Fruit fly (Drosophila melanogaster) whole organism, wandering third instar larva: ENCODE measurements around the gene CG4586.

Source experiments
- Abd-B ChIP-seq: fragments of >200 bp; optimal IDR thresholded peaks from 2 replicates; lab custom pipeline; 2017; ENCODE audit warnings: missing biosample characterization, missing genetic modification characterization
- CG32264 ChIP-seq: fragments of 200-800 bp; sonication (Bioruptor generic); optimal IDR thresholded peaks from 2 replicates; lab custom pipeline; 2016; ENCODE audit warnings: missing biosample characterization, missing genetic modification characterization
- CG9705 ChIP-seq: fragments of 200-800 bp; sonication (Bioruptor generic); optimal IDR thresholded peaks from 2 replicates; lab custom pipeline; 2018; ENCODE audit warnings: missing biosample characterization, mild to moderate bottlenecking, missing genetic modification characterization
- CrebA ChIP-seq: fragments of 200-800 bp; sonication (Bioruptor generic); optimal IDR thresholded peaks from 2 replicates; lab custom pipeline; 2016; ENCODE audit warnings: missing biosample characterization, mild to moderate bottlenecking, missing genetic modification characterization, borderline replicate concordance
- Dfd ChIP-seq: fragments of >200 bp; optimal IDR thresholded peaks from 2 replicates; lab custom pipeline; 2017; ENCODE audit warnings: missing biosample characterization, missing genetic modification characterization
- Dif ChIP-seq: fragments of 200-275, 200-300 bp; sonication (Bioruptor generic); optimal IDR thresholded peaks from 2 replicates; lab custom pipeline; 2018; ENCODE audit warnings: missing biosample characterization, missing genetic modification characterization; ENCODE audit not compliant: partially characterized antibody
- HLH106 ChIP-seq: fragments of 200-800 bp; optimal IDR thresholded peaks from 3 replicates; lab custom pipeline; 2019; ENCODE audit warnings: missing biosample characterization, mild to moderate bottlenecking, missing genetic modification characterization, moderate library complexity
- Hnf4 ChIP-seq: fragments of 200-800 bp; sonication (Bioruptor generic); optimal IDR thresholded peaks from 2 replicates; lab custom pipeline; 2016; ENCODE audit warnings: missing biosample characterization, mild to moderate bottlenecking, missing genetic modification characterization
- Hr78 ChIP-seq: fragments of >200 bp; optimal IDR thresholded peaks from 2 replicates; lab custom pipeline; 2017; ENCODE audit warnings: missing biosample characterization, missing genetic modification characterization
- Hr83 ChIP-seq: fragments of 200-300 bp; sonication (Bioruptor generic); optimal IDR thresholded peaks from 2 replicates; lab custom pipeline; 2016; ENCODE audit warnings: missing biosample characterization, mild to moderate bottlenecking, missing genetic modification characterization, moderate library complexity; ENCODE audit not compliant: poor library complexity, severe bottlenecking
- Jra ChIP-seq: sonication (Bioruptor generic); optimal IDR thresholded peaks from 2 replicates; lab custom pipeline; 2016; ENCODE audit warnings: missing biosample characterization, missing genetic modification characterization
- Mio ChIP-seq: sonication (Bioruptor generic); optimal IDR thresholded peaks from 2 replicates; lab custom pipeline; 2016; ENCODE audit warnings: missing biosample characterization, missing genetic modification characterization
- Myc ChIP-seq: fragments of >200 bp; optimal IDR thresholded peaks from 2 replicates; lab custom pipeline; 2017
- N ChIP-seq: fragments of >200 bp; optimal IDR thresholded peaks from 2 replicates; lab custom pipeline; 2018; ENCODE audit warnings: missing biosample characterization, missing external identifiers, missing genetic modification characterization
- OdsH ChIP-seq: fragments of 200-800 bp; sonication (Bioruptor generic); optimal IDR thresholded peaks from 2 replicates; lab custom pipeline; 2016; ENCODE audit warnings: missing biosample characterization, mild to moderate bottlenecking, missing genetic modification characterization
- Rel ChIP-seq, 2 experiments: fragments of 200-800 bp; sonication (Bioruptor generic) in 1 of 2; optimal IDR thresholded peaks; 2 replicates in 1 of 2; 3 replicates in 1 of 2; lab custom pipeline; 2016 to 2019; ENCODE audit warnings: mild to moderate bottlenecking in 2 of 2, missing biosample characterization in 2 of 2, missing genetic modification characterization in 2 of 2, moderate library complexity in 1 of 2
- Sp1 ChIP-seq: fragments of 200-800 bp; sonication (Bioruptor generic); optimal IDR thresholded peaks from 3 replicates; lab custom pipeline; 2019; ENCODE audit warnings: missing biosample characterization, mild to moderate bottlenecking, missing genetic modification characterization, moderate library complexity
- Vsx2 ChIP-seq: fragments of 200-300, 225-300 bp; sonication (Bioruptor generic); optimal IDR thresholded peaks from 2 replicates; lab custom pipeline; 2018; ENCODE audit warnings: missing biosample characterization, missing genetic modification characterization; ENCODE audit not compliant: partially characterized antibody
- br ChIP-seq: fragments of 200-800 bp; sonication (Bioruptor generic); optimal IDR thresholded peaks from 2 replicates; lab custom pipeline; 2016; ENCODE audit warnings: missing biosample characterization, missing genetic modification characterization
- brk ChIP-seq: fragments of 200-800 bp; sonication (Bioruptor generic); optimal IDR thresholded peaks from 2 replicates; lab custom pipeline; 2016; ENCODE audit warnings: missing biosample characterization, mild to moderate bottlenecking, missing genetic modification characterization
- dl ChIP-seq, 2 experiments: fragments of 175-275, 200-275 bp in 1 of 2; fragments of 200-275 bp in 1 of 2; sonication (Bioruptor generic); optimal IDR thresholded peaks; lab custom pipeline; 2018; ENCODE audit warnings: mild to moderate bottlenecking in 2 of 2, missing biosample characterization in 2 of 2, missing genetic modification characterization in 2 of 2, moderate library complexity in 2 of 2; ENCODE audit not compliant: partially characterized antibody in 2 of 2, insufficient read depth in 1 of 2
- dmrt93B ChIP-seq: fragments of 200-800 bp; sonication (Bioruptor generic); optimal IDR thresholded peaks from 2 replicates; lab custom pipeline; 2018; ENCODE audit warnings: missing biosample characterization, mild to moderate bottlenecking, missing genetic modification characterization
- dsf ChIP-seq: sonication (Bioruptor generic); optimal IDR thresholded peaks from 2 replicates; lab custom pipeline; 2016; ENCODE audit warnings: missing biosample characterization, missing genetic modification characterization, borderline replicate concordance
- ey ChIP-seq: fragments of 200-800 bp; sonication (Bioruptor generic); optimal IDR thresholded peaks from 2 replicates; lab custom pipeline; 2016; ENCODE audit warnings: missing biosample characterization, missing genetic modification characterization
- foxo ChIP-seq, 2 experiments: fragments of 200-800 bp; sonication (Bioruptor generic); optimal IDR thresholded peaks; 2 replicates in 1 of 2; 3 replicates in 1 of 2; lab custom pipeline; 2016 to 2017; ENCODE audit warnings: missing biosample characterization in 2 of 2, missing genetic modification characterization in 2 of 2
- fru ChIP-seq: fragments of 200-800 bp; sonication (Bioruptor generic); optimal IDR thresholded peaks from 3 replicates; lab custom pipeline; 2016; ENCODE audit warnings: missing biosample characterization, mild to moderate bottlenecking, missing genetic modification characterization
- h ChIP-seq: fragments of 200-800 bp; sonication (Bioruptor generic); optimal IDR thresholded peaks from 3 replicates; lab custom pipeline; 2016; ENCODE audit warnings: missing biosample characterization, mild to moderate bottlenecking, missing genetic modification characterization
- jim ChIP-seq: fragments of 175-275, 200-325 bp; sonication (Bioruptor generic); optimal IDR thresholded peaks from 2 replicates; lab custom pipeline; 2016; ENCODE audit warnings: missing biosample characterization, mild to moderate bottlenecking, missing genetic modification characterization
- lola ChIP-seq: fragments of >200 bp; optimal IDR thresholded peaks from 2 replicates; lab custom pipeline; 2017; ENCODE audit warnings: missing biosample characterization, missing genetic modification characterization
- pan ChIP-seq: fragments of >200 bp; optimal IDR thresholded peaks from 2 replicates; lab custom pipeline; 2017
- psq ChIP-seq: fragments of 200-800 bp; sonication (Bioruptor generic); optimal IDR thresholded peaks from 3 replicates; lab custom pipeline; 2017; ENCODE audit warnings: missing biosample characterization, mild to moderate bottlenecking, missing genetic modification characterization, moderate library complexity
- rgr ChIP-seq: fragments of 200-800 bp; sonication (Bioruptor generic); optimal IDR thresholded peaks from 3 replicates; lab custom pipeline; 2016; ENCODE audit warnings: missing biosample characterization, mild to moderate bottlenecking, missing genetic modification characterization
- sage ChIP-seq: fragments of 200-800 bp; sonication (Bioruptor generic); optimal IDR thresholded peaks from 2 replicates; lab custom pipeline; 2016; ENCODE audit warnings: missing biosample characterization, mild to moderate bottlenecking, missing genetic modification characterization
- sv ChIP-seq: fragments of 200-800 bp; sonication (Bioruptor generic); optimal IDR thresholded peaks from 3 replicates; lab custom pipeline; 2016; ENCODE audit warnings: missing biosample characterization, missing genetic modification characterization
- tai ChIP-seq: sonication (Bioruptor generic); optimal IDR thresholded peaks from 2 replicates; lab custom pipeline; 2016; ENCODE audit warnings: missing biosample characterization, missing genetic modification characterization
- usp ChIP-seq: fragments of >200 bp; optimal IDR thresholded peaks from 2 replicates; lab custom pipeline; 2017; ENCODE audit warnings: missing biosample characterization, missing genetic modification characterization
- woc ChIP-seq: sonication (Bioruptor generic); optimal IDR thresholded peaks from 2 replicates; lab custom pipeline; 2016; ENCODE audit warnings: missing biosample characterization, mild to moderate bottlenecking, missing genetic modification characterization

Gene CG4586

DNA sequence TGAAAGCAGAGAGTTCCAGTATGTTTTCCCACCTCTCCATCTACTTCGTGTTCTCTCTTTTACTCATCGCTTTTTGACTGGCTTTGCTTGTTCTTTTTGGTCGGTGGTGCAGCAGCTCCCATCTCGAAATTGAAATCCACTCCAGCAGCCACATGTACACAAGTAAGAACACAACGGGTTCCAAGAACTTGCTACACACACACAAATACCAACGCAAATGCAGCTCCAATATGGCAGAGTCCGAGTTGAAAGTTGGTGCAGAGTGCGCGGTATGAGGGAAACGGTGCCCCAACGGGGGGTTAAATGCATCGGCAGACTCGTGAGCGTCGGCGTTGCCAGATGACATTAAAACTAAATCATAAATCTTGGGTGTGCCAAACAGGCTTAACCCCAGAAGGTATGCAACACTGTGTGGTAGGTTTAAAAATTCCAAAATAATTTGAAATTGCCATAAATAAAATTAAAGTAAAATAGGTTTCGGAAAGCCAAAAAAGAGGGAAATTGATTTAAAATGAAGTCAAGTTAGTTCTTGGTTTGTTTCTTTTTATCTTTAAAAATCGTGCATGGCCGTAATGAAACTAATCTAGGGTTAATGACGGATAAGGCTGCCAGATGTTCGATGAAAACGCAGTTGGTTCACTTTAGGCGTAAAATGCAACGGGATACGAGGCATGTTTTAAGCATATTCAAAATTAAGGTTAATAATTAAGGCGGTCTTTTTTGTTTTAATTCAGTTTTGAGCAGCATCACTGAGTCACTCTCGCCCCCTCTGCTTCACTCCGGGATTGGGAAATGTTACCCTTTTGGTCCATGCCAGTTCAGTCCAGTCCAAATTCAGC is 28.2 kb downstream of the CG4586 start (continued):
- TF ChIP-seq Abd-B (GFP tag; lab: Kevin White, UChicago) (no peak), Myc (lab: Kevin White, UChicago) (no peak), pan (no peak), Jra (GFP tag; lab: Kevin White, UChicago) (no peak), Vsx2 (no peak), usp (no peak), Sp1 (GFP tag; lab: Kevin White, UChicago) (peak; percentile 83), Hr78 (GFP tag; lab: Kevin White, UChicago) (no peak), jim (no peak), dsf (no peak), Mio (no peak), N (no peak), dl (GFP tag; optimal IDR thresholded peaks at IDR 0.05; lab: Kevin White, UChicago; ENCODE audit: insufficient read depth in 1 of 2, partially characterized antibody in 2 of 2) (peak in 1 of 2 experiments; percentile 51), fru (GFP tag; lab: Kevin White, UChicago) (peak; percentile 79), OdsH (peak; percentile 66), HLH106 (tag; lab: Kevin White, UChicago) (peak; percentile 88)

DNA sequence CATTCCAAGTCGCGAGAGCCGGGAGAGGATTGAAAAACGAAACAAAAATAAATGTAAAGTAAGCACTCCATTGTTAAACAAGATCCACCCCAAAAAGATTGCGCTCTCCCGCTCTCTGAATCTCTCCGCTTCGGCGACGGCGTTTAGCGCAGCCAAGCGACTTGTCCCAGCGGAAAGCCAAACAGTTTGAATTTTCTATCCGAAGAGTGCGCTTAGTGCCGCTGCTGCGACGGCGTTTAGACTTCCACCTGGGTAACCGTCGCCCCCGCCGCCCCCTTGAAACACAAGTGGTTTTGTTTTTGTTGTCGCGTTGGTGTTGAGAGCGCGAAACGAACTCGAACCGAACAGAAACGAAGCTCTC is 28.8 kb downstream of the CG4586 start, which contains the start of gene Inx2:
Gene Inx2 (plus strand): TSS at position 181 of the 361 bp plus-strand sequence.
- TF ChIP-seq usp = no peak
- no peak for TF ChIP-seq foxo (GFP tag; optimal IDR thresholded peaks at IDR 0.05; lab: Kevin White, UChicago)
- no peak for TF ChIP-seq sv (GFP tag; lab: Kevin White, UChicago)
- TF ChIP-seq brk (GFP tag; lab: Kevin White, UChicago) = no peak
- TF ChIP-seq CrebA (GFP tag; lab: Kevin White, UChicago) = peak; percentile 46
- TF ChIP-seq h = peak; percentile 54
- no peak for TF ChIP-seq dsf
- no peak for TF ChIP-seq tai (GFP tag; lab: Kevin White, UChicago)
- no peak for TF ChIP-seq sage (GFP tag; lab: Kevin White, UChicago)
- TF ChIP-seq dmrt93B (GFP tag; lab: Kevin White, UChicago) = no peak
- no peak for TF ChIP-seq N
- TF ChIP-seq ey (GFP tag; lab: Kevin White, UChicago) = no peak
- TF ChIP-seq Hr78 (GFP tag; lab: Kevin White, UChicago) = no peak
- TF ChIP-seq CG9705 (GFP tag; lab: Kevin White, UChicago) = no peak
- no peak for TF ChIP-seq psq (GFP tag; lab: Kevin White, UChicago)
- no peak for TF ChIP-seq lola (GFP tag; lab: Kevin White, UChicago)
- TF ChIP-seq Hr83 (GFP tag; lab: Kevin White, UChicago) = peak; percentile 70
- no peak for TF ChIP-seq Dfd (GFP tag; lab: Kevin White, UChicago)
- no peak for TF ChIP-seq Myc (lab: Kevin White, UChicago)
- peak; percentile 8 for TF ChIP-seq OdsH
- TF ChIP-seq Mio = no peak
- TF ChIP-seq jim = peak; percentile 62
- peak; percentile 22 for TF ChIP-seq Sp1 (GFP tag; lab: Kevin White, UChicago)
- TF ChIP-seq Rel (GFP tag; optimal IDR thresholded peaks at IDR 0.05; lab: Kevin White, UChicago) = peak; percentile 74
- TF ChIP-seq Rel (tag; optimal IDR thresholded peaks at IDR 0.05; lab: Kevin White, UChicago) = peak; percentile 70
- TF ChIP-seq pan = no peak
- peak; percentile 70 for TF ChIP-seq Dif (GFP tag; lab: Kevin White, UChicago)
- peak; percentile 26 for TF ChIP-seq fru (GFP tag; lab: Kevin White, UChicago)
- peak; percentile 45 to 63 for TF ChIP-seq dl (GFP tag; optimal IDR thresholded peaks at IDR 0.05; lab: Kevin White, UChicago; ENCODE audit: insufficient read depth in 1 of 2, partially characterized antibody in 2 of 2)
- TF ChIP-seq Hnf4 (GFP tag; lab: Kevin White, UChicago) = peak; percentile 78
- no peak for TF ChIP-seq HLH106 (tag; lab: Kevin White, UChicago)
- TF ChIP-seq woc (GFP tag; lab: Kevin White, UChicago) = no peak
- TF ChIP-seq CG32264 (GFP tag; lab: Kevin White, UChicago) = no peak
- no peak for TF ChIP-seq br
- TF ChIP-seq rgr = peak; percentile 31
- TF ChIP-seq Jra (GFP tag; lab: Kevin White, UChicago) = peak; percentile 58
- peak; percentile 83 for TF ChIP-seq Vsx2
